Worm (Caenorhabditis elegans) whole organism, L4 larva: Measurements from ENCODE around the gene T28A8.3.

Source experiments
- ceh-20 ChIP-seq: fragments of 200-800 bp; sonication (Bioruptor generic); IDR thresholded peaks from 2 replicates; pipeline ENCODE4 v1.3.6; 2022; ENCODE audit warnings: missing genetic modification reagents, missing genetic modification characterization, missing compliant biosample characterization
- daf-8 ChIP-seq: fragments of 200-800 bp; sonication (Bioruptor generic); IDR thresholded peaks from 2 replicates; pipeline ENCODE4 v1.3.6; 2022; ENCODE audit warnings: missing genetic modification characterization, missing compliant biosample characterization
- dmd-9 ChIP-seq: fragments of 200-800 bp; sonication (Bioruptor generic); IDR thresholded peaks from 2 replicates; pipeline ENCODE4 v1.3.6; 2022; ENCODE audit warnings: missing genetic modification reagents, missing genetic modification characterization, missing compliant biosample characterization
- jun-1 ChIP-seq: fragments of 150-350 bp; optimal IDR thresholded peaks from 2 replicates; lab custom pipeline; 2014; ENCODE audit warnings: missing biosample characterization, missing genetic modification reagents, missing genetic modification characterization
- lin-39 ChIP-seq: fragments of 150-350 bp; optimal IDR thresholded peaks from 2 replicates; lab custom pipeline; 2014; ENCODE audit warnings: missing biosample characterization, missing genetic modification reagents, missing genetic modification characterization
- lir-3 ChIP-seq: sonication (generic microtip); optimal IDR thresholded peaks from 2 replicates; lab custom pipeline; 2016; ENCODE audit warnings: mild to moderate bottlenecking, missing genetic modification characterization, missing compliant biosample characterization
- mep-1 ChIP-seq: fragments of 150-350 bp; sonication (generic microtip); optimal IDR thresholded peaks from 3 replicates; lab custom pipeline; 2014; ENCODE audit warnings: missing biosample characterization, missing genetic modification characterization
- nhr-25 ChIP-seq: sonication (generic microtip); optimal IDR thresholded peaks from 2 replicates; lab custom pipeline; 2017; ENCODE audit warnings: missing genetic modification characterization, mild to moderate bottlenecking, missing compliant biosample characterization, antibody characterized with exemption, moderate library complexity, borderline replicate concordance; ENCODE audit not compliant: insufficient read depth
- nhr-76 ChIP-seq: fragments of 150-350 bp; optimal IDR thresholded peaks from 2 replicates; lab custom pipeline; 2014; ENCODE audit warnings: missing biosample characterization, missing genetic modification characterization
- pha-4 ChIP-seq, 2 experiments: fragments of 150-350 bp in 1 of 2; fragments of 200-800 bp in 1 of 2; sonication (Bioruptor generic) in 1 of 2; IDR thresholded peaks in 1 of 2; optimal IDR thresholded peaks in 1 of 2; 2 replicates each; pipeline versions ENCODE4 v1.3.6 to Lab custom; 2014 to 2022; ENCODE audit warnings: missing genetic modification characterization in 2 of 2, missing genetic modification reagents in 2 of 2, missing biosample characterization in 1 of 2, missing compliant biosample characterization in 1 of 2
- snpc-4 ChIP-seq: fragments of 150-350 bp; optimal IDR thresholded peaks from 2 replicates; lab custom pipeline; 2014; ENCODE audit warnings: missing biosample characterization, missing genetic modification characterization
- spr-3 ChIP-seq: fragments of 200-800 bp; sonication (Bioruptor generic); optimal IDR thresholded peaks from 2 replicates; lab custom pipeline; 2018; ENCODE audit warnings: mild to moderate bottlenecking, missing genetic modification characterization, missing compliant biosample characterization
- unc-62 ChIP-seq, 3 experiments: fragments of 150-350 bp in 1 of 3; sonication (generic microtip); optimal IDR thresholded peaks in 2 of 3; peaks in 1 of 3; 1 replicate in 1 of 3; 2 replicates in 2 of 3; lab custom pipeline; 2014 to 2017; ENCODE audit warnings: missing biosample characterization in 3 of 3, missing genetic modification characterization in 3 of 3, missing genetic modification reagents in 3 of 3, missing genotype in 1 of 3
- zag-1 ChIP-seq: fragments of 150-350 bp; optimal IDR thresholded peaks from 2 replicates; lab custom pipeline; 2014; ENCODE audit warnings: missing biosample characterization, missing genetic modification characterization

- TF ChIP-seq pha-4 (GFP tag; IDR thresholded peaks at IDR 0.05; lab: Robert Waterston, UW), result no peak
- no peak for TF ChIP-seq pha-4 (tag; optimal IDR thresholded peaks at IDR 0.05; lab: Kevin White, UChicago)
- TF ChIP-seq daf-8 (GFP tag; lab: Robert Waterston, UW), result no peak
- TF ChIP-seq lir-3 (tag; lab: Kevin White, UChicago), result no peak
- TF ChIP-seq nhr-76 (tag; lab: Kevin White, UChicago), result no peak
- no peak for TF ChIP-seq snpc-4 (tag; lab: Kevin White, UChicago)
- TF ChIP-seq spr-3, result no peak
- no peak for TF ChIP-seq unc-62 (GFP tag; optimal IDR thresholded peaks at IDR 0.05 in 1 of 2; lab: Kevin White, UChicago)
- no peak for TF ChIP-seq unc-62 (tag; optimal IDR thresholded peaks at IDR 0.05; lab: Kevin White, UChicago)
- no peak for TF ChIP-seq zag-1 (tag; lab: Kevin White, UChicago)
- no peak for TF ChIP-seq lin-39
- no peak for TF ChIP-seq jun-1 (tag; lab: Kevin White, UChicago)
- TF ChIP-seq nhr-25 (tag; lab: Kevin White, UChicago), result no peak
- TF ChIP-seq ceh-20 (GFP tag; lab: Robert Waterston, UW), result no peak
- TF ChIP-seq dmd-9 (GFP tag; lab: Robert Waterston, UW), result no peak
- no peak for TF ChIP-seq mep-1 (tag; lab: Kevin White, UChicago)
These were observed 31.3 kb upstream of the T28A8.3 start for ce11 chrIII:13474482-13474881.
